Worm (Caenorhabditis elegans): ENCODE measurements around the gene pkc-3.
A peak's percentile ranks its signal among the peaks of the same experiment; 100 is the strongest.

Gene pkc-3

DNA sequence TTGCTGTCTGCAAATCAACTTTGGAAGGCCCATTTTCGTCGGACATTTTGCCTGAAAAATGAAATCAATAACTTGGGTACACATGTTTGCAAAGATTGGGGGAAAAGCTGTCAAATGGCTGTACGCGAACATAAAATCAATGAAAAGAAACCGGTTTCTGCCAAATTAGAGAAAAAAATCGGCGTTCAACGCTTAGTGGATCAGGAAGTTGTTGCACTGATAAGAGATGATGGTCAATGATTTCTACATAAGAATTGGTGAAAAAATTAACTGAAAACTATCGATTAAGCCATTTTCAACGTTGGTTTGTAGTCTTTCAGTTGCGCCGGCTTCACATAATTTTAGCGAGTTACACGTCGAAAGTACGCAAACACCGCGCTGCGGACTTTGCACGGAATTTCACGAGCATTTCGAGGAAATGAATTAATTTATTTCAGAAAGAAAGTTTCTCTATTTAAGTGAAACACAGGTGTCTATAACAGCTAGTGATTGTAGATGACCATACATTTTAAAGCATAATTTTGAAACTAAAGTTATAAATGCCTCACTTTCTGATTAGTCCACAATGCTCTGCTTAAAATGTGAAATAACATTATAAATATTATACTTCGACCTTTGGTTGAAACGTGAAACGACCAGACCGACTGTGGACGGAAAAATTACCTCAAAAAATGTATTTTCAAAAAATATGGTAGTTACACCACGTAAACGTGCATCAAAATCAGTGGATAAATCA lies 49.9 kb downstream of the pkc-3 start, which contains the start of the genes F07F6.4 and F07F6.2:
TSS of gene F07F6.4 (minus strand) at position 51 of the 736 bp plus-strand sequence.
TSS of gene F07F6.2 (plus strand) at position 686 of the 736 bp plus-strand sequence.
- TF ChIP-seq W03F9.2 (tag; optimal IDR thresholded peaks at IDR 0.05) (peak; percentile 6), him-1 (tag; optimal IDR thresholded peaks at IDR 0.05) (no peak)

DNA sequence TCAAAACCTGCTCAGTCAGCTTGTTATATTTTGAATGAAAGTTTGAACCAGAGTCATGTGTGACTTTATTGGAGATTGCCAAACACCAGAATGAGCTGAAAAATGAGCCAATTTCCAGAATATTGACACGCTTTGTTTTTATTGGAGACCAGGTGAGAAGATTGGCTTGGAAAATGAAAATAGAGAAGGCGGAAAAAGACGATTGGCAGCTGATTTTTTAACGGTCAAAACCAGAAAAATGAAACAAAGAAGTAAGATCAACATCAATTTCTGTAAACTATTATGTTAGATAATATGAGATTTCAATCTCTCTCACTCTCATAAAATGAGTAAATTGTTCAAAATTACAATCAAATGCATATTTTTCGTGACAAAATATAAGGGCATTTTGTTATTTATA lies 53.2 kb downstream of the pkc-3 start, which contains the start of gene srx-114:
TSS of gene srx-114 (minus strand) at position 101 of the 400 bp plus-strand sequence.
- TF ChIP-seq W03F9.2 (tag; optimal IDR thresholded peaks at IDR 0.05) (no peak), dao-5 (tag; optimal IDR thresholded peaks at IDR 0.05) (no peak), him-1 (tag; optimal IDR thresholded peaks at IDR 0.05) (no peak)
